Fruit fly (Drosophila melanogaster): ENCODE data around the gene CG8036.
A peak's percentile ranks its signal among the peaks of the same experiment; 100 is the strongest.

CG8036 gene

dm6 chr3R:8715851-8716550 is 48.3 kb downstream of the CG8036 start, which contains the start of gene TMEM216 (continued):
- TF ChIP-seq CG8290 (GFP tag; optimal IDR thresholded peaks at IDR 0.05) (peak; percentile 25), CG8290 (tag; optimal IDR thresholded peaks at IDR 0.05) (no peak), CG9797 (GFP tag; optimal IDR thresholded peaks at IDR 0.05) (peak; percentile 88), ato (GFP tag; IDR thresholded peaks at IDR 0.05; ENCODE audit: partially characterized antibody) (peak; percentile 18; the same call in 1 of the 2 replicates), E2f2 (GFP tag; IDR thresholded peaks at IDR 0.05) (peak; percentile 91), gcm2 (GFP tag; optimal IDR thresholded peaks at IDR 0.05) (no peak), Opbp (GFP tag; IDR thresholded peaks at IDR 0.05; ENCODE audit: partially characterized antibody) (0 out of 3 replicates have a peak, but pooled peaks have one; percentile 5), CG6765 (GFP tag; optimal IDR thresholded peaks at IDR 0.05) (no peak), hbn (GFP tag; IDR thresholded peaks at IDR 0.05; ENCODE audit: partially characterized antibody) (peak; percentile 38; the same call in 1 of the 2 replicates), YL-1 (GFP tag; optimal IDR thresholded peaks at IDR 0.05) (peak; percentile 90), slp2 (GFP tag; optimal IDR thresholded peaks at IDR 0.05) (no peak), ara (GFP tag; IDR thresholded peaks at IDR 0.05) (no peak), slou (GFP tag; optimal IDR thresholded peaks at IDR 0.05) (no peak), zfh1 (GFP tag; IDR thresholded peaks at IDR 0.05) (no peak), row (GFP tag; IDR thresholded peaks at IDR 0.05) (0 out of 3 replicates have a peak, but pooled peaks have one; percentile 5), CG10543 (GFP tag; optimal IDR thresholded peaks at IDR 0.05) (peak; percentile 36), lilli (GFP tag; optimal IDR thresholded peaks at IDR 0.05) (no peak), CG10267 (tag; optimal IDR thresholded peaks at IDR 0.05) (peak; percentile 52), pros (GFP tag; optimal IDR thresholded peaks at IDR 0.05) (no peak), Ets97D (GFP tag; optimal IDR thresholded peaks at IDR 0.05) (peak; percentile 77), Bdp1 (GFP tag; optimal IDR thresholded peaks at IDR 0.05) (no peak), CG17802 (tag; optimal IDR thresholded peaks at IDR 0.05) (no peak), Mes4 (GFP tag; optimal IDR thresholded peaks at IDR 0.05) (peak; percentile 2), CG3407 (GFP tag; optimal IDR thresholded peaks at IDR 0.05) (no peak), CG33213 (GFP tag; optimal IDR thresholded peaks at IDR 0.05) (peak; percentile 42), Ada2b (GFP tag; IDR thresholded peaks at IDR 0.05) (no peak), CG7271 (tag; optimal IDR thresholded peaks at IDR 0.05) (peak; percentile 10), CG4328 (GFP tag; optimal IDR thresholded peaks at IDR 0.05) (no peak), crp (GFP tag; optimal IDR thresholded peaks at IDR 0.05) (peak; percentile 7 to 82), nmo (GFP tag; optimal IDR thresholded peaks at IDR 0.05) (peak; percentile 10), pnt (GFP tag; optimal IDR thresholded peaks at IDR 0.05) (no peak), Chrac-16 (GFP tag; optimal IDR thresholded peaks at IDR 0.05) (no peak), unc-4 (GFP tag; IDR thresholded peaks at IDR 0.05; ENCODE audit: partially characterized antibody) (peak; percentile 49; the same call in 1 of the 2 replicates), hb (GFP tag; IDR thresholded peaks at IDR 0.05; ENCODE audit: partially characterized antibody) (no peak), CG5180 (GFP tag; optimal IDR thresholded peaks at IDR 0.05) (no peak), Dad (GFP tag; optimal IDR thresholded peaks at IDR 0.05) (no peak), Aef1 (GFP tag; IDR thresholded peaks at IDR 0.05) (no peak), CG10431 (GFP tag; optimal IDR thresholded peaks at IDR 0.05) (peak; percentile 20), Stat92E (GFP tag; optimal IDR thresholded peaks at IDR 0.05) (peak in 1 of 3 experiments; percentile 33), nerfin-2 (GFP tag; IDR thresholded peaks at IDR 0.05; ENCODE audit: partially characterized antibody) (no peak), CG1792 (GFP tag; optimal IDR thresholded peaks at IDR 0.05) (no peak), mam (GFP tag; optimal IDR thresholded peaks at IDR 0.05) (no peak), croc (GFP tag; conservative IDR thresholded peaks at IDR 0.05) (no peak), dimm (GFP tag; IDR thresholded peaks at IDR 0.05) (no peak), Myb (GFP tag; optimal IDR thresholded peaks at IDR 0.05) (peak; percentile 56), stc (GFP tag; IDR thresholded peaks at IDR 0.05) (no peak), CG1603 (tag; optimal IDR thresholded peaks at IDR 0.05) (peak; percentile 51), Gsc (GFP tag; IDR thresholded peaks at IDR 0.05) (no peak), tgo (GFP tag; IDR thresholded peaks at IDR 0.05) (no peak)

Measured in whole organism, embryonic.